Worm (Caenorhabditis elegans): ENCODE measurements around the gene Y39B6A.29.

The Y39B6A.29 gene

ce11 chrV:19024683-19025082 lies at the start of gene Y39B6A.29:
Y39B6A.29 (minus strand) TSS chrV:19024783.
- no peak for TF ChIP-seq pqm-1 (tag; optimal IDR thresholded peaks at IDR 0.05)
- TF ChIP-seq R02D3.7 (tag; optimal IDR thresholded peaks at IDR 0.05): no peak
- no peak for TF ChIP-seq nhr-11 (tag; optimal IDR thresholded peaks at IDR 0.05)
- no peak for TF ChIP-seq tbx-2 (tag; optimal IDR thresholded peaks at IDR 0.05)
- TF ChIP-seq hmg-11 (tag; optimal IDR thresholded peaks at IDR 0.05): no peak
- no peak for TF ChIP-seq lin-39 (tag; optimal IDR thresholded peaks at IDR 0.05)
- no peak for TF ChIP-seq ztf-4 (tag; optimal IDR thresholded peaks at IDR 0.05)
- TF ChIP-seq ceh-9 (tag; optimal IDR thresholded peaks at IDR 0.05): no peak
- no peak for TF ChIP-seq fkh-2 (tag; optimal IDR thresholded peaks at IDR 0.05)
- TF ChIP-seq pha-4 (tag; optimal IDR thresholded peaks at IDR 0.05): no peak
- no peak for TF ChIP-seq nhr-25 (tag; optimal IDR thresholded peaks at IDR 0.05)
- no peak for TF ChIP-seq mml-1 (tag; optimal IDR thresholded peaks at IDR 0.05)
- no peak for TF ChIP-seq ceh-82 (tag; optimal IDR thresholded peaks at IDR 0.05)
- no peak for TF ChIP-seq egl-5 (tag; optimal IDR thresholded peaks at IDR 0.05)
- no peak for TF ChIP-seq aly-2 (tag; optimal IDR thresholded peaks at IDR 0.05)

- TF ChIP-seq ceh-28 (tag; optimal IDR thresholded peaks at IDR 0.05) (peak; percentile 85), fos-1 (tag; optimal IDR thresholded peaks at IDR 0.05) (no peak)
These were observed 48.6 kb upstream of the Y39B6A.29 start for ce11 chrV:19073169-19073568.

- TF ChIP-seq ama-1 (optimal IDR thresholded peaks at IDR 0.05) (no peak), ceh-28 (tag; optimal IDR thresholded peaks at IDR 0.05) (peak; percentile 55)
These were observed 44.3 kb upstream of the Y39B6A.29 start for ce11 chrV:19068888-19069287.

- peak; percentile 64 for TF ChIP-seq ceh-28 (tag; optimal IDR thresholded peaks at IDR 0.05)
These were observed 41.4 kb upstream of the Y39B6A.29 start for ce11 chrV:19065945-19066344.

ce11 chrV:19063326-19063725 lies 38.7 kb upstream of the Y39B6A.29 start:
- TF ChIP-seq pqm-1 (tag; optimal IDR thresholded peaks at IDR 0.05): no peak
- no peak for TF ChIP-seq nhr-12 (tag; optimal IDR thresholded peaks at IDR 0.05)
- no peak for TF ChIP-seq eor-1 (tag; optimal IDR thresholded peaks at IDR 0.05)
- TF ChIP-seq daf-12 (tag; optimal IDR thresholded peaks at IDR 0.05): no peak
- no peak for TF ChIP-seq nhr-43 (tag; optimal IDR thresholded peaks at IDR 0.05; ENCODE audit: poor library complexity, severe bottlenecking)
- peak; percentile 72 for TF ChIP-seq ceh-28 (tag; optimal IDR thresholded peaks at IDR 0.05)
- TF ChIP-seq nhr-77 (tag; optimal IDR thresholded peaks at IDR 0.05): no peak

ce11 chrV:19059873-19060272 lies 35.3 kb upstream of the Y39B6A.29 start, which contains the start of gene twk-46:
twk-46 (plus strand) TSS chrV:19060173.
- TF ChIP-seq ceh-28 (tag; optimal IDR thresholded peaks at IDR 0.05) (no peak), snpc-4 (tag; optimal IDR thresholded peaks at IDR 0.05) (no peak), ZK546.5 (tag; optimal IDR thresholded peaks at IDR 0.05) (no peak), nhr-23 (tag; optimal IDR thresholded peaks at IDR 0.05) (no peak), tbx-2 (tag; optimal IDR thresholded peaks at IDR 0.05) (no peak), unc-39 (tag; optimal IDR thresholded peaks at IDR 0.05) (no peak), aly-2 (tag; optimal IDR thresholded peaks at IDR 0.05) (no peak), ama-1 (optimal IDR thresholded peaks at IDR 0.05) (no peak), lin-39 (tag; optimal IDR thresholded peaks at IDR 0.05) (no peak), unc-62 (GFP tag; optimal IDR thresholded peaks at IDR 0.05) (no peak), ceh-9 (tag; optimal IDR thresholded peaks at IDR 0.05) (no peak), eor-1 (tag; optimal IDR thresholded peaks at IDR 0.05) (no peak), nhr-43 (tag; optimal IDR thresholded peaks at IDR 0.05; ENCODE audit: poor library complexity, severe bottlenecking) (no peak), pha-4 (tag; optimal IDR thresholded peaks at IDR 0.05) (no peak), zag-1 (tag; optimal IDR thresholded peaks at IDR 0.05) (no peak), nhr-11 (tag; optimal IDR thresholded peaks at IDR 0.05) (no peak), ztf-4 (tag; optimal IDR thresholded peaks at IDR 0.05) (no peak), lin-15B (tag; optimal IDR thresholded peaks at IDR 0.05) (no peak), hmg-11 (tag; optimal IDR thresholded peaks at IDR 0.05) (no peak), fos-1 (tag; optimal IDR thresholded peaks at IDR 0.05) (no peak)

- TF ChIP-seq lin-39 (tag; optimal IDR thresholded peaks at IDR 0.05): no peak
These were observed 33.5 kb upstream of the Y39B6A.29 start for ce11 chrV:19058086-19058485.
